Worm (Caenorhabditis elegans) whole organism, L4/young adult: ENCODE measurements around the gene cra-1.

Experiments used
- W03F9.2 ChIP-seq: fragments of 150-350 bp; optimal IDR thresholded peaks from 2 replicates; lab custom pipeline; 2014; ENCODE audit warnings: missing biosample characterization, missing genetic modification characterization
- him-1 ChIP-seq: sonication (generic microtip); optimal IDR thresholded peaks from 2 replicates; lab custom pipeline; 2016; ENCODE audit warnings: missing genotype, missing genetic modification reagents, missing genetic modification characterization, missing compliant biosample characterization

- TF ChIP-seq him-1 (tag; lab: Kevin White, UChicago) (no peak), W03F9.2 (tag; lab: Kevin White, UChicago) (no peak)
Measured at ce11 chrIII:6891560-6891959, 22.3 kb upstream of the cra-1 start, which contains the start of gene K04C2.5.
